Fruit fly (Drosophila melanogaster) whole organism, pupa: Measurements from ENCODE around the gene Cyp6d4.

Experiments used
- CG9948 ChIP-seq: fragments of 200-800 bp; sonication (Bioruptor generic); optimal IDR thresholded peaks from 2 replicates; lab custom pipeline; 2018; ENCODE audit warnings: missing biosample characterization, mild to moderate bottlenecking, missing genetic modification characterization, moderate library complexity
- EcR ChIP-seq: fragments of 200-800 bp; sonication (Bioruptor generic); optimal IDR thresholded peaks from 3 replicates; lab custom pipeline; 2019; ENCODE audit warnings: missing biosample characterization, missing genetic modification characterization, mild to moderate bottlenecking, moderate library complexity, missing genetic modification reagents
- Pif1A ChIP-seq: fragments of 200-800 bp; sonication (Bioruptor generic); optimal IDR thresholded peaks from 3 replicates; lab custom pipeline; 2016; ENCODE audit warnings: missing biosample characterization, missing genetic modification characterization
- Snoo ChIP-seq: fragments of 200-800 bp; sonication (Bioruptor generic); optimal IDR thresholded peaks from 3 replicates; lab custom pipeline; 2017; ENCODE audit warnings: missing biosample characterization, mild to moderate bottlenecking, missing genetic modification characterization, inconsistent platforms

dm6 chr3R:22748956-22749355, 50.8 kb downstream of the Cyp6d4 start, which contains the start of gene CG31139:
- no peak for TF ChIP-seq Snoo (tag; lab: Kevin White, UChicago)
- no peak for TF ChIP-seq EcR (GFP tag; lab: Kevin White, UChicago)
- TF ChIP-seq CG9948, result no peak
- no peak for TF ChIP-seq Pif1A (GFP tag; lab: Kevin White, UChicago)
